Worm (Caenorhabditis elegans) whole organism, young adult: ENCODE data around the gene Y27F2A.9.

ENCODE experiments used
- B0019.2 ChIP-seq: fragments of 200-800 bp; sonication (Bioruptor generic); conservative IDR thresholded peaks from 2 replicates; pipeline ENCODE4 v1.3.6; 2022; ENCODE audit warnings: missing genetic modification reagents, missing genetic modification characterization, missing compliant biosample characterization
- C06A6.2 ChIP-seq: fragments of 200-800 bp; sonication (Bioruptor generic); conservative IDR thresholded peaks from 2 replicates; pipeline ENCODE4 v1.3.6; 2022; ENCODE audit warnings: missing genetic modification characterization, missing compliant biosample characterization
- C17E4.6 ChIP-seq: fragments of 200-800 bp; sonication (Bioruptor generic); IDR thresholded peaks from 2 replicates; pipeline ENCODE4 v1.3.6; 2022; ENCODE audit warnings: missing genetic modification reagents, missing genetic modification characterization, missing compliant biosample characterization
- F22D6.2 ChIP-seq: sonication (generic microtip); optimal IDR thresholded peaks from 2 replicates; lab custom pipeline; 2016; ENCODE audit warnings: mild to moderate bottlenecking, missing genetic modification characterization, missing compliant biosample characterization
- F33H1.4 ChIP-seq: fragments of 200-800 bp; sonication (Bioruptor generic); IDR thresholded peaks from 2 replicates; pipeline ENCODE4 v1.3.6; 2022; ENCODE audit warnings: missing genetic modification reagents, missing genetic modification characterization, missing compliant biosample characterization
- F52B5.7 ChIP-seq: sonication (generic microtip); optimal IDR thresholded peaks from 2 replicates; lab custom pipeline; 2016; ENCODE audit warnings: mild to moderate bottlenecking, missing genetic modification characterization, missing compliant biosample characterization
- F57C9.4 ChIP-seq: sonication (generic microtip); optimal IDR thresholded peaks from 2 replicates; lab custom pipeline; 2017; ENCODE audit warnings: mild to moderate bottlenecking, missing genetic modification characterization, missing compliant biosample characterization
- K12H6.12 ChIP-seq: fragments of 200-800 bp; sonication (Bioruptor generic); optimal IDR thresholded peaks from 2 replicates; lab custom pipeline; 2018; ENCODE audit warnings: mild to moderate bottlenecking, missing genetic modification characterization, missing compliant biosample characterization
- T26A5.8 ChIP-seq: sonication (generic microtip); optimal IDR thresholded peaks from 2 replicates; lab custom pipeline; 2016; ENCODE audit warnings: missing genetic modification characterization, missing compliant biosample characterization
- Y56A3A.18 ChIP-seq: fragments of 200-800 bp; sonication (Bioruptor generic); IDR thresholded peaks from 2 replicates; pipeline ENCODE4 v1.3.6; 2022; ENCODE audit warnings: missing genetic modification reagents, missing genetic modification characterization, missing compliant biosample characterization
- aptf-2 ChIP-seq: fragments of 200-800 bp; sonication (Bioruptor generic); conservative IDR thresholded peaks from 2 replicates; pipeline ENCODE4 v1.3.6; 2022; ENCODE audit warnings: missing genetic modification reagents, missing genetic modification characterization, missing compliant biosample characterization
- atf-7 ChIP-seq: sonication (generic microtip); optimal IDR thresholded peaks from 2 replicates; lab custom pipeline; 2017; ENCODE audit warnings: mild to moderate bottlenecking, missing genetic modification characterization, missing compliant biosample characterization
- bed-1 ChIP-seq: fragments of 200-800 bp; sonication (Bioruptor generic); IDR thresholded peaks from 2 replicates; pipeline ENCODE4 v1.3.6; 2022; ENCODE audit warnings: missing genetic modification reagents, missing genetic modification characterization, missing compliant biosample characterization
- ccch-3 ChIP-seq: fragments of 200-800 bp; sonication (Bioruptor generic); optimal IDR thresholded peaks from 2 replicates; lab custom pipeline; 2018; ENCODE audit warnings: mild to moderate bottlenecking, missing genetic modification characterization, missing compliant biosample characterization
- cebp-1 ChIP-seq, 2 experiments: fragments of 200-800 bp in 1 of 2; sonication (Bioruptor generic) in 1 of 2; sonication (generic microtip) in 1 of 2; IDR thresholded peaks in 1 of 2; optimal IDR thresholded peaks in 1 of 2; 2 replicates each; pipeline versions ENCODE4 v1.3.6 to Lab custom; 2017 to 2022; ENCODE audit warnings: missing compliant biosample characterization in 2 of 2, missing genetic modification characterization in 2 of 2, mild to moderate bottlenecking in 1 of 2, missing genetic modification reagents in 1 of 2, moderate library complexity in 1 of 2
- cebp-2 ChIP-seq: fragments of 200-800 bp; sonication (Bioruptor generic); IDR thresholded peaks from 2 replicates; pipeline ENCODE4 v1.3.6; 2022; ENCODE audit warnings: missing genetic modification characterization, missing compliant biosample characterization
- chd-7 ChIP-seq: sonication (generic microtip); optimal IDR thresholded peaks from 2 replicates; lab custom pipeline; 2016; ENCODE audit warnings: mild to moderate bottlenecking, missing genetic modification characterization, moderate library complexity, missing compliant biosample characterization
- die-1 ChIP-seq: sonication (generic microtip); optimal IDR thresholded peaks from 2 replicates; lab custom pipeline; 2016; ENCODE audit warnings: missing genotype, mild to moderate bottlenecking, missing genetic modification characterization, missing compliant biosample characterization
- ekl-4 ChIP-seq: fragments of 200-800 bp; sonication (Bioruptor generic); IDR thresholded peaks from 2 replicates; pipeline ENCODE4 v1.3.6; 2022; ENCODE audit warnings: missing genetic modification reagents, missing genetic modification characterization, missing compliant biosample characterization
- him-1 ChIP-seq: sonication (generic microtip); optimal IDR thresholded peaks from 2 replicates; lab custom pipeline; 2016; ENCODE audit warnings: missing genotype, missing genetic modification reagents, missing genetic modification characterization, missing compliant biosample characterization
- hlh-26 ChIP-seq: fragments of 200-800 bp; sonication (Bioruptor generic); conservative IDR thresholded peaks from 2 replicates; pipeline ENCODE4 v1.3.6; 2022; ENCODE audit warnings: missing genetic modification reagents, missing genetic modification characterization, missing compliant biosample characterization
- hmg-20 ChIP-seq: fragments of 200-800 bp; sonication (Bioruptor generic); IDR thresholded peaks from 2 replicates; pipeline ENCODE4 v1.3.6; 2022; ENCODE audit warnings: missing genetic modification reagents, missing genetic modification characterization, missing compliant biosample characterization
- hsf-1 ChIP-seq: fragments of 200-800 bp; sonication (Bioruptor generic); IDR thresholded peaks from 2 replicates; pipeline ENCODE4 v1.3.6; 2022; ENCODE audit warnings: missing genetic modification reagents, missing genetic modification characterization, missing compliant biosample characterization
- let-526 ChIP-seq: fragments of 200-800 bp; sonication (Bioruptor generic); IDR thresholded peaks from 2 replicates; pipeline ENCODE4 v1.3.6; 2022; ENCODE audit warnings: missing genetic modification reagents, missing genetic modification characterization, missing compliant biosample characterization
- lin-40 ChIP-seq: sonication (generic microtip); optimal IDR thresholded peaks from 2 replicates; lab custom pipeline; 2016; ENCODE audit warnings: missing genetic modification characterization, mild to moderate bottlenecking, missing compliant biosample characterization, missing genotype, missing genetic modification reagents
- lir-1 ChIP-seq: fragments of 200-800 bp; sonication (Bioruptor generic); conservative IDR thresholded peaks from 2 replicates; pipeline ENCODE4 v1.3.6; 2022; ENCODE audit warnings: missing genetic modification reagents, missing genetic modification characterization, missing compliant biosample characterization
- mcd-1 ChIP-seq: fragments of 200-800 bp; sonication (Bioruptor generic); IDR thresholded peaks from 2 replicates; pipeline ENCODE4 v1.3.6; 2022; ENCODE audit warnings: missing genetic modification reagents, missing genetic modification characterization, missing compliant biosample characterization
- mxl-1 ChIP-seq: sonication (generic microtip); optimal IDR thresholded peaks from 2 replicates; lab custom pipeline; 2016; ENCODE audit warnings: missing genetic modification characterization, missing compliant biosample characterization
- nfya-2 ChIP-seq: fragments of 200-800 bp; sonication (Bioruptor generic); IDR thresholded peaks from 2 replicates; pipeline ENCODE4 v1.3.6; 2022; ENCODE audit warnings: missing genetic modification reagents, missing genetic modification characterization, missing compliant biosample characterization
- nfyb-1 ChIP-seq: fragments of 200-800 bp; sonication (Bioruptor generic); IDR thresholded peaks from 2 replicates; pipeline ENCODE4 v1.3.6; 2022; ENCODE audit warnings: missing genetic modification reagents, missing genetic modification characterization, missing compliant biosample characterization
- nhr-27 ChIP-seq: fragments of 200-800 bp; sonication (Bioruptor generic); optimal IDR thresholded peaks from 2 replicates; lab custom pipeline; 2018; ENCODE audit warnings: mild to moderate bottlenecking, missing genetic modification characterization, moderate library complexity, missing compliant biosample characterization
- pbrm-1 ChIP-seq: fragments of 200-800 bp; sonication (Bioruptor generic); IDR thresholded peaks from 2 replicates; pipeline ENCODE4 v1.3.6; 2022; ENCODE audit warnings: missing genetic modification reagents, missing genetic modification characterization, missing compliant biosample characterization
- repo-1 ChIP-seq: sonication (generic microtip); optimal IDR thresholded peaks from 2 replicates; lab custom pipeline; 2017; ENCODE audit warnings: mild to moderate bottlenecking, missing genetic modification characterization, missing compliant biosample characterization
- sea-2 ChIP-seq: fragments of 200-800 bp; sonication (Bioruptor generic); IDR thresholded peaks from 2 replicates; pipeline ENCODE4 v1.3.6; 2022; ENCODE audit warnings: missing genetic modification characterization, missing compliant biosample characterization
- somi-1 ChIP-seq: fragments of 200-800 bp; sonication (Bioruptor generic); optimal IDR thresholded peaks from 2 replicates; lab custom pipeline; 2018; ENCODE audit warnings: mild to moderate bottlenecking, missing genetic modification characterization, missing compliant biosample characterization
- tlf-1 ChIP-seq: fragments of 200-800 bp; sonication (Bioruptor generic); optimal IDR thresholded peaks from 2 replicates; lab custom pipeline; 2018; ENCODE audit warnings: mild to moderate bottlenecking, missing genetic modification characterization, missing compliant biosample characterization
- xnd-1 ChIP-seq: sonication (generic microtip); optimal IDR thresholded peaks from 2 replicates; lab custom pipeline; 2016; ENCODE audit warnings: missing genotype, missing genetic modification reagents, missing genetic modification characterization, missing compliant biosample characterization
- zim-3 ChIP-seq: sonication (generic microtip); optimal IDR thresholded peaks from 2 replicates; lab custom pipeline; 2017; ENCODE audit warnings: mild to moderate bottlenecking, missing genetic modification characterization, moderate library complexity, missing compliant biosample characterization
- ztf-22 ChIP-seq: fragments of 200-800 bp; sonication (Bioruptor generic); optimal IDR thresholded peaks from 2 replicates; lab custom pipeline; 2018; ENCODE audit warnings: mild to moderate bottlenecking, missing genetic modification characterization, moderate library complexity, missing compliant biosample characterization
- ztf-25 ChIP-seq: fragments of 200-800 bp; sonication (Bioruptor generic); IDR thresholded peaks from 2 replicates; pipeline ENCODE4 v1.3.6; 2022; ENCODE audit warnings: missing genetic modification reagents, missing genetic modification characterization, missing compliant biosample characterization
- ztf-3 ChIP-seq: fragments of 200-800 bp; sonication (Bioruptor generic); optimal IDR thresholded peaks from 2 replicates; lab custom pipeline; 2018; ENCODE audit warnings: mild to moderate bottlenecking, missing genetic modification characterization, missing compliant biosample characterization

Gene Y27F2A.9

DNA sequence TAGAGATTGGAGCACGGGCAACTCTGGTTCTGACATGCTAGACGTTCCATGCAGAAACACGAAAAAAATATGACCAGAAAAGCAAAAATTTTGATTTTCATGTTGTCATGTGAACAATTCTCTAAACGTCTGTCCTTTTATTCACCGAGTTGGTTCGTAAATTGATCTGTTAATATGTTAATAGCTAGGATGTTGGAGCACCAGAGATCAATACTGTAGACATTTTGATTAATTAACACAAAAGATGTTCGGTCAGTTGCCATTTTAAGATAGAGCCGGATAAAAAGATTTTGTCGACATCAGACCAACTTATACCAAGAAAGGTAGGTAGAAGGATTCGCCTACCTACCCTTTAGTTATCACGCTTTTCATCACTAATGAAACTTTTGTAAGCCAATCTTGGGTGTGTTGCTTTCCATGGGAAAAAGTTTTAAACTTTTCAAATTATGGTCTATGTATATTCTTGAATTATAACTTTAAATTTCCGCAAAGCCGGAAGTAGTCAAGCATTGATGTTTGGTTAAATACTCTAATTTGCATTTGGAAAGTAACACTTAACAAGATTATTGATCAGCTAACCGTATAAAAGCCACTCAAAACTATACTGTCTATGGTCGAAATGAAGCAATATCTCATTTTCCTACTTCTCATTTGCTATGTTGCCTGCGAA, 41.8 kb downstream of the Y27F2A.9 start, which contains the start of the genes T10D4.11 and T10D4.1:
T10D4.11 (minus strand) TSS at position 101 of the 670 bp plus-strand sequence.
T10D4.1 (plus strand) TSS at position 620 of the 670 bp plus-strand sequence.
- TF ChIP-seq nfyb-1 (GFP tag; lab: Robert Waterston, UW) (no peak), let-526 (GFP tag; lab: Robert Waterston, UW) (no peak), aptf-2 (GFP tag; lab: Robert Waterston, UW) (no peak), lir-1 (GFP tag; lab: Robert Waterston, UW) (no peak), K12H6.12 (tag; lab: Kevin White, UChicago) (no peak), xnd-1 (tag; lab: Kevin White, UChicago) (no peak), F22D6.2 (tag; lab: Kevin White, UChicago) (no peak), T26A5.8 (tag; lab: Kevin White, UChicago) (no peak), mcd-1 (GFP tag; lab: Robert Waterston, UW) (no peak), chd-7 (tag; lab: Kevin White, UChicago) (no peak), F33H1.4 (GFP tag; lab: Robert Waterston, UW) (no peak), zim-3 (tag; lab: Kevin White, UChicago) (no peak), cebp-1 (GFP tag; IDR thresholded peaks at IDR 0.05; lab: Robert Waterston, UW) (no peak), cebp-1 (tag; optimal IDR thresholded peaks at IDR 0.05; lab: Kevin White, UChicago) (no peak), repo-1 (tag; lab: Kevin White, UChicago) (no peak), F52B5.7 (tag; lab: Kevin White, UChicago) (no peak), F57C9.4 (tag; lab: Kevin White, UChicago) (no peak), hsf-1 (GFP tag; lab: Robert Waterston, UW) (no peak), ekl-4 (GFP tag; lab: Robert Waterston, UW) (no peak), nfya-2 (GFP tag; lab: Robert Waterston, UW) (no peak), tlf-1 (GFP tag; lab: Kevin White, UChicago) (no peak)

DNA sequence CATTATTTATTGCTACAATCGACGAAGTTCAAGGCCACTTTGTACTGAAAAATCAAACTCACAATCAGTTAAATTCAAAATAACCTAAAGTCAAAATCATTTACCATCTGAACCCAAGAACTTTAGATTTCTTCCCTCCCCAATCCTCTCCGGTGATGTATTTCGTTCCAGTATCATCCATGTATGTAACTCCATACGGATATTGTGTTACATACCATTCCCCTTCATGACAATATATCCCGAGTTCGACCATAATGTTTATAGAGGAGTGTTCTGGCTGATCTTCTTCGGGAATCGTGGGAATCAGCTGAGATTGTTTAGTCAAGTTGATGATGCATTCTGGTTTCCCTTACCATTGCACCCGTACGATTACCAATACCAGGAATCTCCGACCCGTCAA, 43.0 kb downstream of the Y27F2A.9 start:
- TF ChIP-seq him-1 (tag; lab: Kevin White, UChicago) (no peak), mxl-1 (tag; lab: Kevin White, UChicago) (no peak), cebp-2 (GFP tag; lab: Robert Waterston, UW) (no peak), ztf-3 (GFP tag; lab: Kevin White, UChicago) (no peak), lin-40 (no peak), nhr-27 (tag; lab: Kevin White, UChicago) (no peak), F22D6.2 (tag; lab: Kevin White, UChicago) (no peak), die-1 (no peak), C17E4.6 (GFP tag; lab: Robert Waterston, UW) (no peak), somi-1 (GFP tag; lab: Kevin White, UChicago) (no peak), Y56A3A.18 (GFP tag; lab: Robert Waterston, UW) (no peak), K12H6.12 (tag; lab: Kevin White, UChicago) (no peak), C06A6.2 (GFP tag; lab: Robert Waterston, UW) (no peak), sea-2 (GFP tag; lab: Robert Waterston, UW) (no peak), ccch-3 (GFP tag; lab: Kevin White, UChicago) (no peak), let-526 (GFP tag; lab: Robert Waterston, UW) (no peak), hmg-20 (GFP tag; lab: Robert Waterston, UW) (no peak)

- TF ChIP-seq ztf-25 (GFP tag; lab: Robert Waterston, UW) (no peak), hlh-26 (no peak), nhr-27 (tag; lab: Kevin White, UChicago) (no peak), pbrm-1 (no peak), B0019.2 (GFP tag; lab: Robert Waterston, UW) (no peak), ztf-22 (no peak), bed-1 (GFP tag; lab: Robert Waterston, UW) (no peak), atf-7 (tag; lab: Kevin White, UChicago) (no peak), F22D6.2 (tag; lab: Kevin White, UChicago) (no peak), zim-3 (tag; lab: Kevin White, UChicago) (no peak)
These were observed 45.6 kb downstream of the Y27F2A.9 start, which contains the start of gene T10D4.15 for ce11 chrII:3145842-3146241. Gene T10D4.15, plus strand, starts transcription at chrII:3146142.
